Worm (Caenorhabditis elegans) whole organism, late embryonic: ENCODE data around the gene ceh-36.

Source experiments
- ceh-14 ChIP-seq: sonication (generic microtip); optimal IDR thresholded peaks from 2 replicates; lab custom pipeline; 2016; ENCODE audit warnings: missing genotype, missing genetic modification characterization, missing compliant biosample characterization
- fkh-10 ChIP-seq: fragments of 150-350 bp; optimal IDR thresholded peaks from 2 replicates; lab custom pipeline; 2014; ENCODE audit warnings: missing biosample characterization, missing genetic modification reagents, missing genetic modification characterization
- npax-4 ChIP-seq: sonication (generic microtip); optimal IDR thresholded peaks from 2 replicates; lab custom pipeline; 2016; ENCODE audit warnings: missing genetic modification characterization, missing compliant biosample characterization
- unc-55 ChIP-seq: sonication (generic microtip); optimal IDR thresholded peaks from 2 replicates; lab custom pipeline; 2017; ENCODE audit warnings: missing biosample characterization, missing genetic modification reagents, missing genetic modification characterization

- TF ChIP-seq unc-55 (GFP tag; lab: Kevin White, UChicago) (no peak), fkh-10 (GFP tag; lab: Kevin White, UChicago) (no peak), npax-4 (tag; lab: Kevin White, UChicago) (no peak), ceh-14 (tag; lab: Kevin White, UChicago) (no peak)
These were observed 21.6 kb upstream of the ceh-36 start, which contains the start of gene ceh-37 for ce11 chrX:14207942-14208341.
